Worm (Caenorhabditis elegans) whole organism, L1 larva: ENCODE measurements around the gene sorf-2.

Experiments
- aha-1 ChIP-seq: fragments of 150-350 bp; optimal IDR thresholded peaks from 2 replicates; lab custom pipeline; 2014; ENCODE audit warnings: missing biosample characterization, missing genetic modification characterization
- ceh-82 ChIP-seq, 3 experiments: fragments of 150-350 bp in 1 of 3; sonication (generic microtip) in 2 of 3; optimal IDR thresholded peaks; 2 replicates each; lab custom pipeline; 2014 to 2017; ENCODE audit warnings: missing biosample characterization in 3 of 3, missing genetic modification characterization in 3 of 3
- dpl-1 ChIP-seq, 3 experiments: fragments of 150-350 bp in 2 of 3; sonication (generic microtip) in 1 of 3; optimal IDR thresholded peaks; 2 replicates each; lab custom pipeline; 2014 to 2017; ENCODE audit warnings: missing biosample characterization in 3 of 3, missing genetic modification characterization in 3 of 3, missing genetic modification reagents in 3 of 3
- efl-1 ChIP-seq, 4 experiments: fragments of 150-350 bp; optimal IDR thresholded peaks in 3 of 4; peaks in 1 of 4; 1 replicate in 1 of 4; 2 replicates in 3 of 4; lab custom pipeline; 2014; ENCODE audit warnings: missing biosample characterization in 2 of 4, missing genetic modification characterization in 2 of 4, missing genetic modification reagents in 2 of 4
- efl-3 ChIP-seq: fragments of 200-800 bp; sonication (Bioruptor generic); optimal IDR thresholded peaks from 2 replicates; lab custom pipeline; 2018; ENCODE audit warnings: mild to moderate bottlenecking, missing genetic modification characterization, missing compliant biosample characterization
- grh-1 ChIP-seq: fragments of 200-800 bp; sonication (Bioruptor generic); IDR thresholded peaks from 2 replicates; pipeline ENCODE4 v1.3.6; 2022; ENCODE audit warnings: missing genetic modification reagents, missing genetic modification characterization, missing compliant biosample characterization
- isw-1 ChIP-seq: fragments of 200-800 bp; sonication (Bioruptor generic); IDR thresholded peaks from 2 replicates; pipeline ENCODE4 v1.3.6; 2022; ENCODE audit warnings: missing genetic modification characterization, missing compliant biosample characterization
- jun-1 ChIP-seq: fragments of 150-350 bp; optimal IDR thresholded peaks from 2 replicates; lab custom pipeline; 2014; ENCODE audit warnings: missing biosample characterization, missing genetic modification reagents, missing genetic modification characterization
- lin-13 ChIP-seq: fragments of 150-350 bp; optimal IDR thresholded peaks from 2 replicates; lab custom pipeline; 2014; ENCODE audit warnings: missing biosample characterization, missing genetic modification reagents, missing genetic modification characterization
- lin-35 ChIP-seq, 2 experiments: fragments of 150-350 bp; optimal IDR thresholded peaks; 2 replicates each; lab custom pipeline; 2014; ENCODE audit warnings: missing biosample characterization in 2 of 2, missing genetic modification characterization in 2 of 2, missing genetic modification reagents in 2 of 2
- lir-3 ChIP-seq: sonication (generic microtip); optimal IDR thresholded peaks from 2 replicates; lab custom pipeline; 2016; ENCODE audit warnings: mild to moderate bottlenecking, missing genetic modification characterization, moderate library complexity, missing compliant biosample characterization; ENCODE audit not compliant: poor library complexity
- nhr-28 ChIP-seq: fragments of 150-350 bp; optimal IDR thresholded peaks from 2 replicates; lab custom pipeline; 2014; ENCODE audit warnings: missing biosample characterization, missing genetic modification characterization
- nhr-90 ChIP-seq: sonication (generic microtip); optimal IDR thresholded peaks from 2 replicates; lab custom pipeline; 2016; ENCODE audit warnings: mild to moderate bottlenecking, missing genetic modification characterization, missing compliant biosample characterization; ENCODE audit not compliant: poor library complexity
- snu-23 ChIP-seq: sonication (generic microtip); optimal IDR thresholded peaks from 2 replicates; lab custom pipeline; 2016; ENCODE audit warnings: missing genetic modification characterization, missing compliant biosample characterization
- tbx-2 ChIP-seq: sonication (generic microtip); optimal IDR thresholded peaks from 2 replicates; lab custom pipeline; 2016; ENCODE audit warnings: missing genetic modification characterization, missing compliant biosample characterization
- unc-30 ChIP-seq: sonication (generic microtip); optimal IDR thresholded peaks from 2 replicates; lab custom pipeline; 2017; ENCODE audit warnings: missing biosample characterization, missing genetic modification characterization
- unc-86 ChIP-seq: sonication (generic microtip); optimal IDR thresholded peaks from 2 replicates; lab custom pipeline; 2016; ENCODE audit warnings: missing genetic modification characterization, missing compliant biosample characterization
- xbp-1 ChIP-seq: sonication (generic microtip); optimal IDR thresholded peaks from 2 replicates; lab custom pipeline; 2016; ENCODE audit warnings: missing genetic modification characterization, missing compliant biosample characterization
- zip-4 ChIP-seq: fragments of 200-800 bp; sonication (Bioruptor generic); optimal IDR thresholded peaks from 2 replicates; lab custom pipeline; 2018; ENCODE audit warnings: mild to moderate bottlenecking, missing genetic modification characterization, moderate library complexity, missing compliant biosample characterization
- ztf-4 ChIP-seq: fragments of 150-350 bp; optimal IDR thresholded peaks from 2 replicates; lab custom pipeline; 2014; ENCODE audit warnings: missing biosample characterization, missing genetic modification characterization

sorf-2 gene

ce11 chrIII:5380554-5380953, 54.1 kb downstream of the sorf-2 start:
- TF ChIP-seq aha-1 (tag; lab: Kevin White, UChicago) (no peak), efl-1 (optimal IDR thresholded peaks at IDR 0.05; lab: Kevin White, UChicago) (no peak), efl-1 (GFP tag; optimal IDR thresholded peaks at IDR 0.05 in 1 of 2; lab: Kevin White, UChicago) (peak in 1 of 2 experiments; percentile 48)

- no peak for TF ChIP-seq ceh-82 (tag; optimal IDR thresholded peaks at IDR 0.05; lab: Kevin White, UChicago)
- no peak for TF ChIP-seq dpl-1 (GFP tag; optimal IDR thresholded peaks at IDR 0.05; lab: Kevin White, UChicago)
- no peak for TF ChIP-seq efl-1 (optimal IDR thresholded peaks at IDR 0.05; lab: Kevin White, UChicago)
- TF ChIP-seq efl-1 (GFP tag; optimal IDR thresholded peaks at IDR 0.05 in 1 of 2; lab: Kevin White, UChicago) = no peak
- TF ChIP-seq nhr-90 (tag; lab: Kevin White, UChicago) = no peak
- TF ChIP-seq nhr-28 = no peak
- no peak for TF ChIP-seq unc-30
- TF ChIP-seq snu-23 (GFP tag; lab: Kevin White, UChicago) = no peak
- TF ChIP-seq efl-3 (GFP tag; lab: Kevin White, UChicago) = no peak
- TF ChIP-seq grh-1 = no peak
- no peak for TF ChIP-seq lin-13 (GFP tag; lab: Kevin White, UChicago)
- TF ChIP-seq jun-1 (tag; lab: Kevin White, UChicago) = no peak
- no peak for TF ChIP-seq lir-3 (tag; lab: Kevin White, UChicago)
- no peak for TF ChIP-seq unc-86 (tag; lab: Kevin White, UChicago)
- no peak for TF ChIP-seq lin-35 (GFP tag; optimal IDR thresholded peaks at IDR 0.05; lab: Kevin White, UChicago)
- no peak for TF ChIP-seq isw-1 (GFP tag; lab: Robert Waterston, UW)
- no peak for TF ChIP-seq ztf-4 (tag; lab: Kevin White, UChicago)
- no peak for TF ChIP-seq zip-4 (GFP tag; lab: Kevin White, UChicago)
- TF ChIP-seq xbp-1 (tag; lab: Kevin White, UChicago) = no peak
- TF ChIP-seq tbx-2 (tag; lab: Kevin White, UChicago) = no peak
These were observed 55.6 kb downstream of the sorf-2 start, which contains the start of gene Y32H12A.6 for ce11 chrIII:5382073-5382472. Gene Y32H12A.6, minus strand, starts transcription at chrIII:5382173.
